Worm (Caenorhabditis elegans) whole organism, L1 larva: ENCODE measurements around the gene Y48A6C.4.
A peak's percentile ranks its signal among the peaks of the same experiment; 100 is the strongest.

Source experiments
- Y116A8C.19 ChIP-seq: sonication (generic microtip); optimal IDR thresholded peaks from 2 replicates; lab custom pipeline; 2016; ENCODE audit warnings: missing compliant biosample characterization, missing genetic modification characterization, borderline replicate concordance
- alr-1 ChIP-seq: fragments of 200-800 bp; sonication (Bioruptor generic); optimal IDR thresholded peaks from 2 replicates; lab custom pipeline; 2018; ENCODE audit warnings: borderline replicate concordance, mild to moderate bottlenecking, missing genetic modification characterization, missing compliant biosample characterization
- aly-2 ChIP-seq: fragments of 150-350 bp; optimal IDR thresholded peaks from 2 replicates; lab custom pipeline; 2014; ENCODE audit warnings: missing biosample characterization, missing genetic modification characterization
- ama-1 ChIP-seq: fragments of 150-350 bp; optimal IDR thresholded peaks from 2 replicates; lab custom pipeline; 2014
- blmp-1 ChIP-seq: fragments of 150-350 bp; optimal IDR thresholded peaks from 2 replicates; lab custom pipeline; 2014; ENCODE audit warnings: missing biosample characterization, missing genetic modification characterization
- ceh-82 ChIP-seq, 3 experiments: fragments of 150-350 bp in 1 of 3; sonication (generic microtip) in 2 of 3; optimal IDR thresholded peaks; 2 replicates each; lab custom pipeline; 2014 to 2017; ENCODE audit warnings: missing biosample characterization in 3 of 3, missing genetic modification characterization in 3 of 3
- ceh-90 ChIP-seq: sonication (generic microtip); optimal IDR thresholded peaks from 2 replicates; lab custom pipeline; 2016; ENCODE audit warnings: missing genetic modification characterization, missing compliant biosample characterization
- dpl-1 ChIP-seq, 3 experiments: fragments of 150-350 bp in 2 of 3; sonication (generic microtip) in 1 of 3; optimal IDR thresholded peaks; 2 replicates each; lab custom pipeline; 2014 to 2017; ENCODE audit warnings: missing biosample characterization in 3 of 3, missing genetic modification characterization in 3 of 3, missing genetic modification reagents in 3 of 3
- dsc-1 ChIP-seq: sonication (generic microtip); optimal IDR thresholded peaks from 2 replicates; lab custom pipeline; 2016; ENCODE audit warnings: mild to moderate bottlenecking, missing genetic modification characterization, missing compliant biosample characterization
- efl-1 ChIP-seq, 4 experiments: fragments of 150-350 bp; optimal IDR thresholded peaks in 3 of 4; peaks in 1 of 4; 1 replicate in 1 of 4; 2 replicates in 3 of 4; lab custom pipeline; 2014; ENCODE audit warnings: missing biosample characterization in 2 of 4, missing genetic modification characterization in 2 of 4, missing genetic modification reagents in 2 of 4
- egl-13 ChIP-seq: sonication (generic microtip); optimal IDR thresholded peaks from 2 replicates; lab custom pipeline; 2016; ENCODE audit warnings: missing genotype, missing genetic modification reagents, missing genetic modification characterization, missing compliant biosample characterization
- egl-27 ChIP-seq, 2 experiments: fragments of 150-350 bp in 1 of 2; sonication (generic microtip); optimal IDR thresholded peaks; 3 replicates each; lab custom pipeline; 2017 to 2018; ENCODE audit warnings: missing biosample characterization in 2 of 2, missing genetic modification characterization in 2 of 2, missing genetic modification reagents in 2 of 2
- elt-2 ChIP-seq: sonication (generic microtip); optimal IDR thresholded peaks from 2 replicates; lab custom pipeline; 2016; ENCODE audit warnings: missing genetic modification characterization, mild to moderate bottlenecking, inconsistent platforms, missing compliant biosample characterization, missing genetic modification reagents
- elt-3 ChIP-seq, 6 experiments: fragments of 150-350 bp in 1 of 6; sonication (generic microtip); optimal IDR thresholded peaks; 2 replicates each; lab custom pipeline; 2017 to 2018; ENCODE audit warnings: missing biosample characterization in 6 of 6, missing genetic modification characterization in 6 of 6, inconsistent platforms in 1 of 6
- fkh-8 ChIP-seq: sonication (generic microtip); optimal IDR thresholded peaks from 2 replicates; lab custom pipeline; 2016; ENCODE audit warnings: mild to moderate bottlenecking, missing genetic modification characterization, missing compliant biosample characterization
- grh-1 ChIP-seq: fragments of 200-800 bp; sonication (Bioruptor generic); IDR thresholded peaks from 2 replicates; pipeline ENCODE4 v1.3.6; 2022; ENCODE audit warnings: missing genetic modification reagents, missing genetic modification characterization, missing compliant biosample characterization
- hlh-4 ChIP-seq: sonication (generic microtip); optimal IDR thresholded peaks from 2 replicates; lab custom pipeline; 2016; ENCODE audit warnings: mild to moderate bottlenecking, missing genetic modification characterization, missing compliant biosample characterization
- irx-1 ChIP-seq: sonication (generic microtip); optimal IDR thresholded peaks from 2 replicates; lab custom pipeline; 2016; ENCODE audit warnings: missing genetic modification characterization, missing compliant biosample characterization
- jun-1 ChIP-seq: fragments of 150-350 bp; optimal IDR thresholded peaks from 2 replicates; lab custom pipeline; 2014; ENCODE audit warnings: missing biosample characterization, missing genetic modification reagents, missing genetic modification characterization
- lin-14 ChIP-seq: fragments of 200-800 bp; sonication (Bioruptor generic); optimal IDR thresholded peaks from 2 replicates; lab custom pipeline; 2018; ENCODE audit warnings: mild to moderate bottlenecking, missing genetic modification characterization, moderate library complexity, missing compliant biosample characterization
- lin-15B ChIP-seq: fragments of 150-350 bp; sonication (generic microtip); optimal IDR thresholded peaks from 3 replicates; lab custom pipeline; 2014; ENCODE audit warnings: missing biosample characterization, missing genetic modification characterization
- lin-35 ChIP-seq, 2 experiments: fragments of 150-350 bp; optimal IDR thresholded peaks; 2 replicates each; lab custom pipeline; 2014; ENCODE audit warnings: missing biosample characterization in 2 of 2, missing genetic modification characterization in 2 of 2, missing genetic modification reagents in 2 of 2
- lir-3 ChIP-seq: sonication (generic microtip); optimal IDR thresholded peaks from 2 replicates; lab custom pipeline; 2016; ENCODE audit warnings: mild to moderate bottlenecking, missing genetic modification characterization, moderate library complexity, missing compliant biosample characterization; ENCODE audit not compliant: poor library complexity
- lsy-2 ChIP-seq, 2 experiments: fragments of 150-350 bp; optimal IDR thresholded peaks; 2 replicates each; lab custom pipeline; 2014; ENCODE audit warnings: missing biosample characterization in 2 of 2, missing genetic modification characterization in 2 of 2
- mab-9 ChIP-seq: fragments of 200-800 bp; sonication (Bioruptor generic); IDR thresholded peaks from 2 replicates; pipeline ENCODE4 v1.3.6; 2022; ENCODE audit warnings: missing genetic modification reagents, missing genetic modification characterization, missing compliant biosample characterization
- mef-2 ChIP-seq: fragments of 150-350 bp; optimal IDR thresholded peaks from 2 replicates; lab custom pipeline; 2014; ENCODE audit warnings: missing biosample characterization, missing genetic modification characterization
- mep-1 ChIP-seq: fragments of 150-350 bp; optimal IDR thresholded peaks from 2 replicates; lab custom pipeline; 2014; ENCODE audit warnings: missing biosample characterization, missing genetic modification characterization
- nhr-11 ChIP-seq: fragments of 150-350 bp; optimal IDR thresholded peaks from 2 replicates; lab custom pipeline; 2014; ENCODE audit warnings: missing biosample characterization, missing genetic modification characterization
- nhr-12 ChIP-seq: sonication (generic microtip); optimal IDR thresholded peaks from 2 replicates; lab custom pipeline; 2017; ENCODE audit warnings: missing biosample characterization, missing genetic modification characterization
- nhr-20 ChIP-seq: sonication (generic microtip); optimal IDR thresholded peaks from 2 replicates; lab custom pipeline; 2016; ENCODE audit warnings: mild to moderate bottlenecking, missing genetic modification characterization, missing compliant biosample characterization
- nhr-28 ChIP-seq: fragments of 150-350 bp; optimal IDR thresholded peaks from 2 replicates; lab custom pipeline; 2014; ENCODE audit warnings: missing biosample characterization, missing genetic modification characterization
- nhr-47 ChIP-seq: sonication (generic microtip); optimal IDR thresholded peaks from 2 replicates; lab custom pipeline; 2016; ENCODE audit warnings: mild to moderate bottlenecking, missing genetic modification characterization, moderate library complexity, missing compliant biosample characterization
- nhr-71 ChIP-seq: sonication (generic microtip); optimal IDR thresholded peaks from 2 replicates; lab custom pipeline; 2016; ENCODE audit warnings: mild to moderate bottlenecking, missing genetic modification characterization, moderate library complexity, missing compliant biosample characterization
- nhr-76 ChIP-seq: sonication (generic microtip); optimal IDR thresholded peaks from 2 replicates; lab custom pipeline; 2017; ENCODE audit warnings: missing biosample characterization, missing genetic modification characterization
- nhr-77 ChIP-seq: fragments of 150-350 bp; optimal IDR thresholded peaks from 2 replicates; lab custom pipeline; 2014; ENCODE audit warnings: missing biosample characterization, missing genetic modification characterization
- nhr-84 ChIP-seq: sonication (generic microtip); optimal IDR thresholded peaks from 2 replicates; lab custom pipeline; 2017; ENCODE audit warnings: missing biosample characterization, missing genetic modification characterization
- nhr-85 ChIP-seq: sonication (generic microtip); peaks from one replicate; lab custom pipeline; 2016; ENCODE audit warnings: missing genetic modification characterization, inconsistent platforms, missing compliant biosample characterization
- pax-3 ChIP-seq: fragments of 200-800 bp; sonication (Bioruptor generic); optimal IDR thresholded peaks from 2 replicates; lab custom pipeline; 2018; ENCODE audit warnings: mild to moderate bottlenecking, missing genetic modification characterization, moderate library complexity, missing compliant biosample characterization
- rnt-1 ChIP-seq: sonication (generic microtip); optimal IDR thresholded peaks from 2 replicates; lab custom pipeline; 2016; ENCODE audit warnings: mild to moderate bottlenecking, missing genetic modification characterization, moderate library complexity, missing compliant biosample characterization
- skn-1 ChIP-seq: fragments of 150-350 bp; optimal IDR thresholded peaks from 2 replicates; lab custom pipeline; 2014; ENCODE audit warnings: missing biosample characterization, missing genetic modification characterization
- sox-4 ChIP-seq: sonication (generic microtip); optimal IDR thresholded peaks from 2 replicates; lab custom pipeline; 2016; ENCODE audit warnings: missing genetic modification characterization, missing compliant biosample characterization
- swsn-7 ChIP-seq: sonication (generic microtip); optimal IDR thresholded peaks from 2 replicates; lab custom pipeline; 2016; ENCODE audit warnings: missing genetic modification characterization, missing compliant biosample characterization
- tbx-2 ChIP-seq: sonication (generic microtip); optimal IDR thresholded peaks from 2 replicates; lab custom pipeline; 2016; ENCODE audit warnings: missing genetic modification characterization, missing compliant biosample characterization
- unc-62 ChIP-seq: fragments of 150-350 bp; optimal IDR thresholded peaks from 2 replicates; lab custom pipeline; 2014; ENCODE audit warnings: missing biosample characterization, missing genetic modification reagents, missing genetic modification characterization
- unc-98 ChIP-seq: fragments of 200-800 bp; sonication (Bioruptor generic); IDR thresholded peaks from 2 replicates; pipeline ENCODE4 v1.3.6; 2022; ENCODE audit warnings: missing genetic modification characterization, missing compliant biosample characterization
- zip-4 ChIP-seq: fragments of 200-800 bp; sonication (Bioruptor generic); optimal IDR thresholded peaks from 2 replicates; lab custom pipeline; 2018; ENCODE audit warnings: mild to moderate bottlenecking, missing genetic modification characterization, moderate library complexity, missing compliant biosample characterization
- ztf-11 ChIP-seq, 2 experiments: sonication (generic microtip); optimal IDR thresholded peaks; 2 replicates each; lab custom pipeline; 2016 to 2017; ENCODE audit warnings: missing genetic modification characterization in 2 of 2, missing biosample characterization in 1 of 2, missing compliant biosample characterization in 1 of 2
- ztf-4 ChIP-seq: fragments of 150-350 bp; optimal IDR thresholded peaks from 2 replicates; lab custom pipeline; 2014; ENCODE audit warnings: missing biosample characterization, missing genetic modification characterization

Gene Y48A6C.4

ce11 chrIII:11090112-11090648 lies 29.4 kb upstream of the Y48A6C.4 start (continued):
- no peak for TF ChIP-seq pax-3 (tag; lab: Kevin White, UChicago)
- TF ChIP-seq swsn-7: peak; percentile 67
- TF ChIP-seq ztf-4 (tag; lab: Kevin White, UChicago): no peak
- TF ChIP-seq unc-98 (GFP tag; lab: Robert Waterston, UW): 0 out of 2 replicates have a peak, but pooled peaks have one; percentile 18
- TF ChIP-seq lin-35 (GFP tag; optimal IDR thresholded peaks at IDR 0.05; lab: Kevin White, UChicago): peak in 1 of 2 experiments; percentile 34
- TF ChIP-seq blmp-1 (tag; lab: Kevin White, UChicago): no peak
- peak; percentile 62 for TF ChIP-seq grh-1 (GFP tag; lab: Robert Waterston, UW)
- TF ChIP-seq lir-3 (tag; lab: Kevin White, UChicago): no peak
- TF ChIP-seq alr-1 (tag; lab: Kevin White, UChicago): no peak
- TF ChIP-seq unc-62 (GFP tag; lab: Kevin White, UChicago): no peak
- TF ChIP-seq dsc-1 (tag; lab: Kevin White, UChicago): peak; percentile 16
- no peak for TF ChIP-seq fkh-8 (tag; lab: Kevin White, UChicago)
- TF ChIP-seq aly-2: no peak
- no peak for TF ChIP-seq egl-13 (tag; lab: Kevin White, UChicago)
- no peak for TF ChIP-seq Y116A8C.19
- peak; percentile 35 for TF ChIP-seq elt-2 (tag; lab: Kevin White, UChicago)
- peak; percentile 37 for TF ChIP-seq zip-4 (GFP tag; lab: Kevin White, UChicago)
- TF ChIP-seq egl-27 (tag; optimal IDR thresholded peaks at IDR 0.05; lab: Kevin White, UChicago): no peak
- peak; percentile 44 for TF ChIP-seq tbx-2 (tag; lab: Kevin White, UChicago)
- no peak for TF ChIP-seq nhr-11
- TF ChIP-seq ztf-11 (tag; optimal IDR thresholded peaks at IDR 0.05; lab: Kevin White, UChicago): peak in 1 of 2 experiments; percentile 47
- TF ChIP-seq ceh-90 (tag; lab: Kevin White, UChicago): no peak
- TF ChIP-seq hlh-4: no peak
- peak; percentile 22 for TF ChIP-seq mep-1 (tag; lab: Kevin White, UChicago)
- TF ChIP-seq nhr-84 (tag; lab: Kevin White, UChicago): no peak
- TF ChIP-seq nhr-71 (tag; lab: Kevin White, UChicago): peak; percentile 69
- TF ChIP-seq lin-15B (tag; lab: Kevin White, UChicago): no peak
- TF ChIP-seq lsy-2 (tag; optimal IDR thresholded peaks at IDR 0.05; lab: Kevin White, UChicago): peak; percentile 8 to 36
- TF ChIP-seq sox-4 (tag; lab: Kevin White, UChicago): no peak
- no peak; the same call in 1 of the 2 replicates for TF ChIP-seq mab-9
- no peak for TF ChIP-seq mef-2 (tag; lab: Kevin White, UChicago)

DNA sequence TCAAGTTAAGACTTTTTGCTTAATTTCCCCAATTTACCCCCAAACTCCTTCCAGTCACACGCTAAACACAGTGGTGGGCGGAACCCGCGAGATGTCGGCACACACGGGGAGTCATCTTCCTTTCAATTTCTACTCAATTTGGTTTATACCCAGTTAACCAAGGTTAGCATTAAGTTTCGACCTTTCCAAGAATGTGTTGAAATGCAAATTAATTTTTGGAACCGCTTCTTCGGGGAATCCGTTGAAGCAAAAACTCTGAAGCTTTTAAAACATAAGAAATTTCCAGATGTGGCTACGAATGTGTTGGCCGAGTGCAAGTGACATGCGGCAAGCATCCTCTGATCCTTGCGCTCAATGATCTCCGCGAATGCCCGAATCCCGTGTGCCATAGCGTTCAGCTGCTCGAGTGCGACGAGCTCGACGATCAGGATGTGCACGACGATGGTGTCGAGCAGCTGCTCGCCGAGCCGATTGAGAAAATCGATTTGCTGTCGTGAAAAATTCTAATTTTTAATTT lies 28.7 kb upstream of the Y48A6C.4 start:
- peak; percentile 23; the same call in 1 of the 2 replicates for TF ChIP-seq grh-1 (GFP tag; lab: Robert Waterston, UW)
- no peak for TF ChIP-seq nhr-84 (tag; lab: Kevin White, UChicago)
- peak; percentile 21 for TF ChIP-seq nhr-47
- peak in 1 of 2 experiments; percentile 13 for TF ChIP-seq efl-1 (optimal IDR thresholded peaks at IDR 0.05; lab: Kevin White, UChicago)
- peak in 1 of 2 experiments; percentile 84 for TF ChIP-seq efl-1 (GFP tag; optimal IDR thresholded peaks at IDR 0.05 in 1 of 2; lab: Kevin White, UChicago)
- peak; percentile 82 for TF ChIP-seq ama-1 (lab: Kevin White, UChicago)
- TF ChIP-seq rnt-1: peak; percentile 37

- no peak for TF ChIP-seq jun-1 (tag; lab: Kevin White, UChicago)
- no peak for TF ChIP-seq elt-3 (tag; optimal IDR thresholded peaks at IDR 0.05; lab: Kevin White, UChicago)
- no peak for TF ChIP-seq nhr-11
- TF ChIP-seq Y116A8C.19: peak; percentile 58
- no peak for TF ChIP-seq nhr-77 (tag; lab: Kevin White, UChicago)
- TF ChIP-seq nhr-28 (tag; lab: Kevin White, UChicago): no peak
- TF ChIP-seq lin-14 (GFP tag; lab: Kevin White, UChicago): no peak
- peak in 1 of 3 experiments; percentile 3 for TF ChIP-seq dpl-1 (GFP tag; optimal IDR thresholded peaks at IDR 0.05; lab: Kevin White, UChicago)
- peak; percentile 63 for TF ChIP-seq nhr-20 (tag; lab: Kevin White, UChicago)
- peak; percentile 45; the same call in 1 of the 2 replicates for TF ChIP-seq grh-1 (GFP tag; lab: Robert Waterston, UW)
- peak; percentile 85 for TF ChIP-seq nhr-85 (tag; lab: Kevin White, UChicago)
- no peak for TF ChIP-seq skn-1
- TF ChIP-seq zip-4 (GFP tag; lab: Kevin White, UChicago): no peak
- TF ChIP-seq nhr-76 (tag; lab: Kevin White, UChicago): no peak
- TF ChIP-seq irx-1 (tag; lab: Kevin White, UChicago): peak; percentile 45
- TF ChIP-seq nhr-12 (tag; lab: Kevin White, UChicago): no peak
- TF ChIP-seq ceh-82 (tag; optimal IDR thresholded peaks at IDR 0.05; lab: Kevin White, UChicago): no peak
These were observed 27.8 kb upstream of the Y48A6C.4 start for ce11 chrIII:11091651-11092278.
